Worm (Caenorhabditis elegans) whole organism, mixed stage, embryonic: Measurements from ENCODE around the gene R09F10.5.

Experiments used
- blmp-1 ChIP-seq: fragments of 150-350 bp; optimal IDR thresholded peaks from 2 replicates; lab custom pipeline; 2014; ENCODE audit warnings: missing biosample characterization, missing genetic modification characterization
- ceh-43 ChIP-seq: fragments of 200-800 bp; sonication (Bioruptor generic); optimal IDR thresholded peaks from 2 replicates; lab custom pipeline; 2018; ENCODE audit warnings: mild to moderate bottlenecking, missing genetic modification characterization, moderate library complexity, missing compliant biosample characterization
- cnd-1 ChIP-seq: fragments of 200-800 bp; sonication (Bioruptor generic); optimal IDR thresholded peaks from 2 replicates; lab custom pipeline; 2018; ENCODE audit warnings: mild to moderate bottlenecking, missing genetic modification characterization, missing compliant biosample characterization
- hlh-1 ChIP-seq: fragments of 150-350 bp; optimal IDR thresholded peaks from 2 replicates; lab custom pipeline; 2014; ENCODE audit warnings: missing biosample characterization, missing genetic modification reagents, missing genetic modification characterization
- lsy-2 ChIP-seq: fragments of 150-350 bp; optimal IDR thresholded peaks from 2 replicates; lab custom pipeline; 2014; ENCODE audit warnings: missing biosample characterization, missing genetic modification characterization
- mab-5 ChIP-seq: fragments of 150-350 bp; optimal IDR thresholded peaks from 2 replicates; lab custom pipeline; 2014; ENCODE audit warnings: missing biosample characterization, missing genetic modification characterization
- mep-1 ChIP-seq: fragments of 150-350 bp; optimal IDR thresholded peaks from 2 replicates; lab custom pipeline; 2017; ENCODE audit warnings: missing biosample characterization, missing genetic modification reagents, missing genetic modification characterization, inconsistent platforms
- nhr-12 ChIP-seq: fragments of 150-350 bp; optimal IDR thresholded peaks from 2 replicates; lab custom pipeline; 2014; ENCODE audit warnings: missing biosample characterization, missing genetic modification characterization
- nhr-28 ChIP-seq: fragments of 150-350 bp; optimal IDR thresholded peaks from 2 replicates; lab custom pipeline; 2014; ENCODE audit warnings: missing biosample characterization, missing genetic modification characterization
- nhr-76 ChIP-seq: sonication (generic microtip); optimal IDR thresholded peaks from 2 replicates; lab custom pipeline; 2017; ENCODE audit warnings: missing biosample characterization, missing genetic modification characterization
- sem-2 ChIP-seq: fragments of 200-800 bp; sonication (Bioruptor generic); optimal IDR thresholded peaks from 2 replicates; lab custom pipeline; 2018; ENCODE audit warnings: mild to moderate bottlenecking, missing genetic modification characterization, missing compliant biosample characterization
- snpc-4 ChIP-seq: fragments of 150-350 bp; optimal IDR thresholded peaks from 2 replicates; lab custom pipeline; 2014; ENCODE audit warnings: missing biosample characterization, missing genetic modification characterization
- unc-62 ChIP-seq: fragments of 150-350 bp; optimal IDR thresholded peaks from 2 replicates; lab custom pipeline; 2014; ENCODE audit warnings: missing biosample characterization, missing genetic modification reagents, missing genetic modification characterization
- zip-8 ChIP-seq: fragments of 150-350 bp; optimal IDR thresholded peaks from 2 replicates; lab custom pipeline; 2014; ENCODE audit warnings: missing biosample characterization, missing genetic modification characterization

ce11 chrX:8311590-8311989 lies 4.1 kb upstream of the R09F10.5 start:
- TF ChIP-seq blmp-1, result no peak
- TF ChIP-seq snpc-4 (tag; lab: Kevin White, UChicago), result no peak
- TF ChIP-seq nhr-28 (tag; lab: Kevin White, UChicago), result no peak
- TF ChIP-seq unc-62 (GFP tag; lab: Kevin White, UChicago), result no peak
- no peak for TF ChIP-seq nhr-76 (tag; lab: Kevin White, UChicago)
- no peak for TF ChIP-seq mab-5
- TF ChIP-seq hlh-1 (tag; lab: Kevin White, UChicago), result no peak
- TF ChIP-seq ceh-43 (GFP tag; lab: Kevin White, UChicago), result no peak
- no peak for TF ChIP-seq lsy-2 (tag; lab: Kevin White, UChicago)
- TF ChIP-seq zip-8 (tag; lab: Kevin White, UChicago), result no peak
- TF ChIP-seq cnd-1, result no peak
- no peak for TF ChIP-seq sem-2
- TF ChIP-seq nhr-12, result no peak
- TF ChIP-seq mep-1, result no peak
